Fruit fly (Drosophila melanogaster) whole organism, pupa: ENCODE results near the gene CG7778.

ENCODE experiments used
- CG10348 ChIP-seq: fragments of 200-800 bp; sonication (Bioruptor generic); IDR thresholded peaks from 2 replicates; pipeline ENCODE4 v1.3.6; 2022; ENCODE audit warnings: missing biosample characterization, missing genetic modification characterization
- CG12605 ChIP-seq: fragments of 200-800 bp; sonication (Bioruptor generic); IDR thresholded peaks from 2 replicates; pipeline ENCODE4 v1.3.6; 2022; ENCODE audit warnings: missing biosample characterization, missing genetic modification characterization
- CG4496 ChIP-seq: fragments of 200-800 bp; sonication (Bioruptor generic); IDR thresholded peaks from 3 replicates; pipeline ENCODE4 v1.3.6; 2022; ENCODE audit warnings: missing biosample characterization, missing genetic modification characterization
- CG8301 ChIP-seq: fragments of 200-800 bp; sonication (Bioruptor generic); optimal IDR thresholded peaks from 2 replicates; lab custom pipeline; 2018; ENCODE audit warnings: missing biosample characterization, mild to moderate bottlenecking, missing genetic modification characterization
- Pif1A ChIP-seq: fragments of 200-800 bp; sonication (Bioruptor generic); optimal IDR thresholded peaks from 3 replicates; lab custom pipeline; 2016; ENCODE audit warnings: missing biosample characterization, missing genetic modification characterization
- rn ChIP-seq: fragments of 200-800 bp; sonication (Bioruptor generic); IDR thresholded peaks from 2 replicates; pipeline ENCODE4 v1.3.6; 2022; ENCODE audit warnings: missing biosample characterization, missing genetic modification characterization

DNA sequence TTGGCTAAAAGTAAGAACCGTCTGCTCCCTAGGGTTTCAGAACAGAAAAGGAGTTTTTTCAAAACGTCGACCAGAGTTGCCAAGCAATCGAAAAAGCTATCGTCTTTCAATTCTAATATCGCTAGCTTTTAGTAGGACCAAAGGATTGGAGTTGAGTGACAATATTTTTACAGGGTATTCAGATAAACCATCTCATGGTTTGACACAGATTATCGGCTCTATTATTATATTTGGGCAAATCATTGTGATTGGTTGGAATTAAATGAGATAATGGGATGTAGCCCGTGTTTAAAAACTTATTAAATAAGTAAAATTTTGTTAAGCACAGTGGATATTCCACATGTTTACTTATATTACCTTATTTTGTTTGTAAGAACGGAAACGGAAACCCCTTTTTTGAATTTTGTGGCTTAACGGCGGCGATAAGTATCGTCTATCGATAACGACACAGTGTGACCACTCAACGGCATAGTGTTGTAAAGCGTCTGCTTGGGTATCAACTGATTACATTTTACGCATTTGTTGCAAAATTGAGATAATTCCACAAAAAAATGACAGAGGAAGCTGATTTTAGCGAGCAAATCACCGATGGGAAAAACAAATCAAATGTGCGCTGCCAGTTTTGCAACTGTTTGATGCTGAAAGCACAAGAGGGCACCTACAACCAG is 26.4 kb upstream of the CG7778 start, which contains the start of the genes mtsh and strat:
- TF ChIP-seq Pif1A (no peak), CG10348 (GFP tag; lab: Robert Waterston, UW) (no peak), CG12605 (no peak), CG4496 (peak; percentile 76), CG8301 (tag; lab: Kevin White, UChicago) (no peak), rn (GFP tag; lab: Robert Waterston, UW) (no peak)
